Fruit fly (Drosophila melanogaster): ENCODE measurements around the gene CG15347.

DNA sequence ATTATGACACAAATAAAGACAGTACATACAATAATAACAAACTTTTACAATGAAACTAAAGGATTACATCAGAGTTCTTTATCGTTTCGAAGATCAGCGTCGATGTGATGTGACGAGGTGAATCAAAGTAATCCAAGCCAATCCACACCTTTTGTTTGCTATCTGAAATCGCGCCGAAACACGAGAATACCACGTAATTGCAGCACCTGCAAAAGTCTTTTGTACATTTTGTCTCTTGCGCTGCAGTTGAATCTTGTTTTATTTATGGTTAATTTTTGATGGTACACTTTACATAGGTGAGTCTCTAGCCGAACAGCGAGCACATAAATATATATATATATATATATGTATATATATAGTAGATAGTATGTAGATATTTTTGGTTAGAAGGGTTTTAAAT lies 24.1 kb upstream of the CG15347 start:
- no peak for TF ChIP-seq CG8478 (optimal IDR thresholded peaks at IDR 0.05)
- TF ChIP-seq CTCF (optimal IDR thresholded peaks at IDR 0.05) = no peak

Data from S2 (cell line).